Worm (Caenorhabditis elegans): Measurements from ENCODE around the gene him-17.

DNA sequence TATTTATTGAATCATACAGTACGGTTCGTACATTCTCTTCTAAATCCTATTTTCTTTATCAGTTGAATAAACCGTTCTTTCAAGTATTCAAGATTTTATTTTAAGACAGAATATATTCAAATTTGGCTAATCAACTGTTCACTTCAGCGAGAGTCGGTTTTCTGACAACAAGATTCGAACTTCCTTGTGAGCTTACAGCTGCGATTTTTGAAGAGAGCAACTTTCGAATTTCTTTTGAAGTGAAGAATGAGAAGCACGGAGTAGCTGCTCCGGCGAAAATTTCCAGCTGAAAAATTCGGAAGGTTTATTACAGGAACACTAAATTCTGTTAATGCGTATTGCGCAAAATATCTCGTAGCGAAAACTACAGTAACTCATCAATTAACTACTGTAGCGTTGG lies 4.9 kb downstream of the him-17 start:
- TF ChIP-seq duxl-1 (tag; optimal IDR thresholded peaks at IDR 0.05; ENCODE audit: poor library complexity) (no peak), madf-5 (GFP tag; IDR thresholded peaks at IDR 0.05) (no peak), nhr-76 (tag; optimal IDR thresholded peaks at IDR 0.05) (no peak), egl-43 (GFP tag; IDR thresholded peaks at IDR 0.05) (no peak), ceh-82 (tag; optimal IDR thresholded peaks at IDR 0.05) (no peak), pha-4 (GFP tag; IDR thresholded peaks at IDR 0.05) (no peak), pha-4 (tag; optimal IDR thresholded peaks at IDR 0.05) (no peak)

All from whole organism, L4 larva.